Comparison of ENCODE assay signal across 3 worm cellular contexts in genomic region chrII:9333714-9334113, ce11.
TF ChIP-seq lines count a peak whose summit lies in the region.

TSS of gene scp-1 (plus strand) at chrII:9334014.

TF ChIP-seq in whole organism, L3 larva, 47 proteins besides CTCF, POLR2A, EP300 and RAD21:
- no peak for TF ChIP-seq ceh-9 (tag; optimal IDR thresholded peaks at IDR 0.05; lab: Kevin White, UChicago)
- TF ChIP-seq ceh-28 (tag; optimal IDR thresholded peaks at IDR 0.05; lab: Kevin White, UChicago) = peak; percentile 46
- TF ChIP-seq nhr-23 (tag; optimal IDR thresholded peaks at IDR 0.05; lab: Kevin White, UChicago) = no peak
- no peak for TF ChIP-seq tbx-2 (tag; optimal IDR thresholded peaks at IDR 0.05; lab: Kevin White, UChicago)

TF ChIP-seq in whole organism, L4 larva, 104 proteins besides CTCF, POLR2A, EP300 and RAD21:
- TF ChIP-seq ceh-28 (tag; optimal IDR thresholded peaks at IDR 0.05; lab: Kevin White, UChicago) (peak; percentile 4), hmg-1.1 (GFP tag; IDR thresholded peaks at IDR 0.05; lab: Robert Waterston, UW) (no peak)

TF ChIP-seq in whole organism, young adult, 124 proteins besides CTCF, POLR2A, EP300 and RAD21:
- TF ChIP-seq pbrm-1 (GFP tag; IDR thresholded peaks at IDR 0.05; lab: Robert Waterston, UW) (0 out of 2 replicates have a peak, but pooled peaks have one; percentile 11), T07F8.4 (tag; optimal IDR thresholded peaks at IDR 0.05; lab: Kevin White, UChicago) (no peak)
